Fruit fly (Drosophila melanogaster) ovary, adult (tissue): Measurements from ENCODE around the gene Decay.

ENCODE experiments used
- CG17801 ChIP-seq: fragments of 200-800 bp; optimal IDR thresholded peaks from 2 replicates; lab custom pipeline; 2019; ENCODE audit warnings: missing biosample characterization, mild to moderate bottlenecking, missing genetic modification characterization, moderate library complexity; ENCODE audit not compliant: partially characterized antibody

Gene Decay

dm6 chr3R:16469501-16470263, 31.2 kb downstream of the Decay start, which contains the start of the genes CG42232 and CSN5:
TSS of gene CG42232 (minus strand) at chr3R:16469663.
TSS of gene CSN5 (plus strand) at chr3R:16470099.
- peak; percentile 16 for TF ChIP-seq CG17801

DNA sequence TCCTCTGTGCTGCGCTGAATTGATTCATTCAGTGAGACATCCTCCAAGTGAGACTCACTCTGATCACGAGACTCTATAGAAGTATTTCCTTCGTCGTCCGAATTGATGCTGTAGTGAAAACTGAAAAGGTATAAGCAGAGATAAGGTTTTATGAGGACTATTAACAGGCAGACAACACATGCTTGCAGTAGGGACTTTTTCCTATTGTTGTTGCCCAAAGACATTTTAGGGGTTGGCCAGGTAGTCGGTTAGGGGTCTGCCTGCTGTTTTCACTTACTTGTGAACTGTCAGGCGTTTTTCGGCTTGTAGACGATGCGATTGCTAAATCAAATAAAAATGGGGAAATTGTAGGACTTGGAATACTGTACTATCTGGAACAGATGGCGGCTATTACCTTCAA, 32.3 kb downstream of the Decay start:
- no peak for TF ChIP-seq CG17801

dm6 chr3R:16456607-16457006, 44.2 kb downstream of the Decay start:
- no peak for TF ChIP-seq CG17801

dm6 chr3R:16455875-16456274, 45.0 kb downstream of the Decay start, which contains the start of gene CG14883:
TSS of gene CG14883 (plus strand) at chr3R:16456052.
- no peak for TF ChIP-seq CG17801

dm6 chr3R:16454192-16454591, 46.7 kb downstream of the Decay start, which contains the start of gene CG10405:
TSS of gene CG10405 (plus strand) at chr3R:16454492.
- TF ChIP-seq CG17801: no peak

DNA sequence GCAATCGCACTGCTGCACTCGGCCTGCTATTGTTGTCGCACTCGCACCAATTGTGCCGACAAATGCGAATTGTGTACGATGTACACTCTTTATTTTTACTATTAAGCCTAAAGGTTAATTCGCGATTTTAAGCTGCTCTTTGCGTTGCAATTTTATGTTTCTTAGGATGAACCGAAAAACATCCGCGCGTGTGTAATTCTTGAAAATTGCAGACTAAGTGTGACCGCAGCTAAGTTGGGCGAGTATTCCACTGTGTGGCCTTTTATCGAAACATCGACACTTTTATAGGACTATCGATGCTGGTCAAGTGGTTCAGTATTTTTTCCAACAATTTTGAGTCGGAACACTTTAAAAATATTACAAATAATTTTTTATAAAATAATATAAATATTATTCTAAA, 47.3 kb downstream of the Decay start, which contains the start of gene Pak3:
Gene Pak3, minus strand, starts transcription at position 225 of the 400 bp plus-strand sequence.
- TF ChIP-seq CG17801: peak; percentile 1

- peak; percentile 39 for TF ChIP-seq CG17801
Measured at dm6 chr3R:16452954-16453587, 47.8 kb downstream of the Decay start.

DNA sequence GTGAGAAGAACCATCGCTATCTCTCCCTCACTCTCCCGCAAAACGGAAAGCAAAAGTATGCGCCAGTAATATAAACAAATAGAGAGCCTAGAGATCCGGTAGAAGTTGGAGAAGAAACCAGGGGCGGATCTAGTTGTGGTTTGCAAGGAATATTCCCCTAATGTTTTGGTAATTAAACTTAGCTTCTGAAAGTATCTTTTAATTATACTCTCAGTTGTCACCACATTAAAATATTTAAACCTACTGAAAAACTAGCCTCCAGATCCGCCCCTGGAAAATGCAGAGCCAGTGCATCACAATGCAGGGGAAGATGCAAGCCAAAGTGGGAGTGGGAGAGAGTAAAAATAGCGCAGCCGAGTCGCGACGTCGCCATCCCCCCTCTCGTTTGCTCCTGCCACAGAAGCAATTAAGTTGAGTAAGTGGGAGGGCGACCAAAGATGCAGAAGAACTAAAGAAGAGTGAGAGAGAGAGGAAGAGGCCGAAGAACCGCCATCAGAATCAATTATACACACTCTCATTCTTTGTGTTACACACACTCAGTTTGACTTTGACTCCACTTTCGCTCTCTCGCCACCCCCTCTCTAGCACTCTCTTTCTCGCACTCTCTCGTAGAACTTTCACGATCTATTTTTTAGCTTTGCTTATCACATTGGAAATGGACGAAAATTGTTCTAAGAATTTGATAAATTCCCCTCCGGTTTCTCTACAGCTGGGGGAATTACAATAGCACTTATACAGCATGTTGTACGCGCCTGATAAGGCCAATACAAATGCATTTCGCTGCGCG, 51.5 kb downstream of the Decay start:
- TF ChIP-seq CG17801: peak; percentile 95
